Worm (Caenorhabditis elegans): ENCODE results near the gene otub-1.

DNA sequence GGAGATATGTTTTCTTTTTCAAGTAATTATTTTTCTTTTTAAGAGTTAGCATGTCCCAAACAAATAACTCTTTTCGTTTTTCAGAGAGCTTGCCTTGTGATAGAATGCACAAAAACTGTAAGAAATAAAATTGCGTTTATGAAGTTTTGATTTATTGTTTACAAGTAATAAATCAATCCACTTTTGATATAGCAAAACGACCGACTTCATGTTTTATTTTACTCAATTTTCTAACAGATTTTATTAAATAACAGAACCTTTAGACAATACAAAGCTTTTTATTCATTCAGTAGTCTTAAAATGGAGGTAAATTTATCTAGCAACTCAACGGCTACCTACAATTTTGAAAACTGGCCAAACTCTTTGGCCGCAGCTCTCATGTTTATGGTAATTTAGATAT lies 28.7 kb downstream of the otub-1 start, which contains the start of gene srx-78:
- TF ChIP-seq ama-1 (optimal IDR thresholded peaks at IDR 0.05) (no peak), aly-1 (tag; optimal IDR thresholded peaks at IDR 0.05) (no peak), sea-1 (GFP tag; conservative IDR thresholded peaks at IDR 0.05) (no peak), flt-1 (GFP tag; IDR thresholded peaks at IDR 0.05) (no peak), ets-7 (tag; optimal IDR thresholded peaks at IDR 0.05) (no peak)

Measured in whole organism, early embryonic.